Worm (Caenorhabditis elegans) whole organism, late embryonic: Measurements from ENCODE around the gene K11E4.6.

Experiments
- ama-1 ChIP-seq: fragments of 150-350 bp; optimal IDR thresholded peaks from 2 replicates; lab custom pipeline; 2014
- gmeb-2 ChIP-seq: sonication (generic microtip); optimal IDR thresholded peaks from 2 replicates; lab custom pipeline; 2016; ENCODE audit warnings: missing genetic modification characterization, inconsistent platforms, missing compliant biosample characterization
- nfya-1 ChIP-seq: sonication (generic microtip); optimal IDR thresholded peaks from 2 replicates; lab custom pipeline; 2017; ENCODE audit warnings: missing genetic modification characterization, mild to moderate bottlenecking, missing compliant biosample characterization, antibody characterized with exemption, moderate library complexity
- nhr-11 ChIP-seq: fragments of 150-350 bp; optimal IDR thresholded peaks from 2 replicates; lab custom pipeline; 2014; ENCODE audit warnings: missing biosample characterization, missing genetic modification characterization
- odd-2 ChIP-seq: sonication (generic microtip); optimal IDR thresholded peaks from 2 replicates; lab custom pipeline; 2017; ENCODE audit warnings: antibody characterized with exemption, mild to moderate bottlenecking, missing genetic modification characterization, missing compliant biosample characterization
- pha-4 ChIP-seq: fragments of 150-350 bp; optimal IDR thresholded peaks from 2 replicates; lab custom pipeline; 2018; ENCODE audit warnings: missing biosample characterization, missing genetic modification reagents, missing genetic modification characterization
- pqm-1 ChIP-seq: sonication (generic microtip); optimal IDR thresholded peaks from 2 replicates; lab custom pipeline; 2016; ENCODE audit warnings: missing genetic modification characterization, missing compliant biosample characterization
- sdc-2 ChIP-seq: sonication (generic microtip); optimal IDR thresholded peaks from 2 replicates; lab custom pipeline; 2016; ENCODE audit warnings: missing genotype, missing genetic modification characterization, missing compliant biosample characterization
- sox-4 ChIP-seq: sonication (generic microtip); optimal IDR thresholded peaks from 2 replicates; lab custom pipeline; 2017; ENCODE audit warnings: mild to moderate bottlenecking, missing genetic modification characterization, inconsistent platforms, missing compliant biosample characterization
- syd-9 ChIP-seq: sonication (generic microtip); optimal IDR thresholded peaks from 2 replicates; lab custom pipeline; 2016; ENCODE audit warnings: mild to moderate bottlenecking, missing genetic modification characterization, moderate library complexity, missing compliant biosample characterization

DNA sequence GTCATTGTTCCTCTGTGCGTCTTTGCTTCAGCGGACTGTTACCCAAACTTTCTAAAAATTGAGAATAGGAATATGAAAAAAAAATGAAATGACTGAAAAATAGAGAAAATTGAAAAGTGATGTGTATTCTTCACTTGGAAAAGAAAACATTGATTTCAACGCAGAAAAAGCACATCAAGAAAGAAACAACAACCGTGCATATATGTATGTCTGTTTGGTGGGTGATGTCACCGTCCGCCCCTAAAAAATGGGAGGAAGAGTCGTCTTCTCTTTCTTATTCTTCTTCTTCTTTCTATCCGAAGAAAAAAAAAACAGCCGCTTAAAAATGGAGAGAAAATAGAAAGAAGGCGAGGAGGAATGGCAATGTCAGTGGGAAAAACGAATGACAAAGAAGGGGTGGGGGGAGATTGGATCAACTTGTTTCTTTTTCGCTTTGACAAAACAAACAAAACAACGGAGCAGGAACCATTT is 46.1 kb downstream of the K11E4.6 start, which contains the start of gene nkb-3:
- TF ChIP-seq odd-2 (tag; lab: Kevin White, UChicago) (no peak), nhr-11 (tag; lab: Kevin White, UChicago) (no peak), pha-4 (tag; lab: Kevin White, UChicago) (no peak), ama-1 (no peak), pqm-1 (no peak), sdc-2 (tag; lab: Kevin White, UChicago) (no peak), gmeb-2 (no peak), nfya-1 (tag; lab: Kevin White, UChicago) (no peak), syd-9 (tag; lab: Kevin White, UChicago) (no peak), sox-4 (tag; lab: Kevin White, UChicago) (no peak)
